Worm (Caenorhabditis elegans) whole organism, L1 larva: ENCODE results near the gene Y70C5A.4.

Experiments
- lsy-2 ChIP-seq, 2 experiments: fragments of 150-350 bp; optimal IDR thresholded peaks; 2 replicates each; lab custom pipeline; 2014; ENCODE audit warnings: missing biosample characterization in 2 of 2, missing genetic modification characterization in 2 of 2
- nhr-11 ChIP-seq: fragments of 150-350 bp; optimal IDR thresholded peaks from 2 replicates; lab custom pipeline; 2014; ENCODE audit warnings: missing biosample characterization, missing genetic modification characterization
- nhr-77 ChIP-seq: fragments of 150-350 bp; optimal IDR thresholded peaks from 2 replicates; lab custom pipeline; 2014; ENCODE audit warnings: missing biosample characterization, missing genetic modification characterization
- skn-1 ChIP-seq: fragments of 150-350 bp; optimal IDR thresholded peaks from 2 replicates; lab custom pipeline; 2014; ENCODE audit warnings: missing biosample characterization, missing genetic modification characterization
- snpc-4 ChIP-seq: fragments of 150-350 bp; optimal IDR thresholded peaks from 2 replicates; lab custom pipeline; 2014; ENCODE audit warnings: missing biosample characterization, missing genetic modification characterization
- sptf-1 ChIP-seq: fragments of 150-350 bp; optimal IDR thresholded peaks from 2 replicates; lab custom pipeline; 2014; ENCODE audit warnings: missing biosample characterization, missing genetic modification characterization

DNA sequence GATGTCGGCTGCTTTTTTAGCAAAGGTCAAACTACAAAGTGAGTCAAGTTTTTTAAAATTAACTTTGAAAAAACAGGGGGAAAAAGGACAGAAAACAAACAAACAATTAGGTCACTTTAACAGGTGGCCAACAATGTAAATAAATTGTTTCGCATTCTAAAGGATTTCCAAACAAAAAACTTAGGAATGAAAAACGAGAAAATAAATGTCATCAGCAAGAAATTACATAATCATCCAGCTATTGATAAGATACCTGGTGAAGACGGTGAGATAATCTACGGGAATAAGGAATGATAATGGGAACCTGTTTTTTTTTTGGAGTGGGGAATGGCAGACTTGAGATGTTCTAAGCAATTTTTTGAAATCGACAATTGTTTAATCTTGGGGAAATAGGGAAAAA, 21.5 kb upstream of the Y70C5A.4 start:
- TF ChIP-seq nhr-11 (no peak), skn-1 (tag; lab: Kevin White, UChicago) (no peak), snpc-4 (no peak), nhr-77 (no peak), sptf-1 (no peak), lsy-2 (tag; optimal IDR thresholded peaks at IDR 0.05; lab: Kevin White, UChicago) (no peak)
